Fruit fly (Drosophila melanogaster) whole organism, wandering third instar larva: ENCODE measurements around the gene CG33710.

Experiments used
- Abd-B ChIP-seq: fragments of >200 bp; optimal IDR thresholded peaks from 2 replicates; lab custom pipeline; 2017; ENCODE audit warnings: missing biosample characterization, missing genetic modification characterization
- CG32264 ChIP-seq: fragments of 200-800 bp; sonication (Bioruptor generic); optimal IDR thresholded peaks from 2 replicates; lab custom pipeline; 2016; ENCODE audit warnings: missing biosample characterization, missing genetic modification characterization
- CG9705 ChIP-seq: fragments of 200-800 bp; sonication (Bioruptor generic); optimal IDR thresholded peaks from 2 replicates; lab custom pipeline; 2018; ENCODE audit warnings: missing biosample characterization, mild to moderate bottlenecking, missing genetic modification characterization
- CrebA ChIP-seq: fragments of 200-800 bp; sonication (Bioruptor generic); optimal IDR thresholded peaks from 2 replicates; lab custom pipeline; 2016; ENCODE audit warnings: missing biosample characterization, mild to moderate bottlenecking, missing genetic modification characterization, borderline replicate concordance
- Dfd ChIP-seq: fragments of >200 bp; optimal IDR thresholded peaks from 2 replicates; lab custom pipeline; 2017; ENCODE audit warnings: missing biosample characterization, missing genetic modification characterization
- Dif ChIP-seq: fragments of 200-275, 200-300 bp; sonication (Bioruptor generic); optimal IDR thresholded peaks from 2 replicates; lab custom pipeline; 2018; ENCODE audit warnings: missing biosample characterization, missing genetic modification characterization; ENCODE audit not compliant: partially characterized antibody
- GATAd ChIP-seq: sonication (Bioruptor generic); optimal IDR thresholded peaks from 2 replicates; lab custom pipeline; 2016; ENCODE audit warnings: missing biosample characterization, missing genetic modification characterization
- HLH106 ChIP-seq: fragments of 200-800 bp; optimal IDR thresholded peaks from 3 replicates; lab custom pipeline; 2019; ENCODE audit warnings: missing biosample characterization, mild to moderate bottlenecking, missing genetic modification characterization, moderate library complexity
- Hnf4 ChIP-seq: fragments of 200-800 bp; sonication (Bioruptor generic); optimal IDR thresholded peaks from 2 replicates; lab custom pipeline; 2016; ENCODE audit warnings: missing biosample characterization, mild to moderate bottlenecking, missing genetic modification characterization
- Hr78 ChIP-seq: fragments of >200 bp; optimal IDR thresholded peaks from 2 replicates; lab custom pipeline; 2017; ENCODE audit warnings: missing biosample characterization, missing genetic modification characterization
- Hr83 ChIP-seq: fragments of 200-300 bp; sonication (Bioruptor generic); optimal IDR thresholded peaks from 2 replicates; lab custom pipeline; 2016; ENCODE audit warnings: missing biosample characterization, mild to moderate bottlenecking, missing genetic modification characterization, moderate library complexity; ENCODE audit not compliant: poor library complexity, severe bottlenecking
- Jra ChIP-seq: sonication (Bioruptor generic); optimal IDR thresholded peaks from 2 replicates; lab custom pipeline; 2016; ENCODE audit warnings: missing biosample characterization, missing genetic modification characterization
- Mio ChIP-seq: sonication (Bioruptor generic); optimal IDR thresholded peaks from 2 replicates; lab custom pipeline; 2016; ENCODE audit warnings: missing biosample characterization, missing genetic modification characterization
- Myc ChIP-seq: fragments of >200 bp; optimal IDR thresholded peaks from 2 replicates; lab custom pipeline; 2017
- N ChIP-seq: fragments of >200 bp; optimal IDR thresholded peaks from 2 replicates; lab custom pipeline; 2018; ENCODE audit warnings: missing biosample characterization, missing external identifiers, missing genetic modification characterization
- OdsH ChIP-seq: fragments of 200-800 bp; sonication (Bioruptor generic); optimal IDR thresholded peaks from 2 replicates; lab custom pipeline; 2016; ENCODE audit warnings: missing biosample characterization, mild to moderate bottlenecking, missing genetic modification characterization
- Rel ChIP-seq, 2 experiments: fragments of 200-800 bp; sonication (Bioruptor generic) in 1 of 2; optimal IDR thresholded peaks; 2 replicates in 1 of 2; 3 replicates in 1 of 2; lab custom pipeline; 2016 to 2019; ENCODE audit warnings: mild to moderate bottlenecking in 2 of 2, missing biosample characterization in 2 of 2, missing genetic modification characterization in 2 of 2, moderate library complexity in 1 of 2
- Sp1 ChIP-seq: fragments of 200-800 bp; sonication (Bioruptor generic); optimal IDR thresholded peaks from 3 replicates; lab custom pipeline; 2019; ENCODE audit warnings: missing biosample characterization, mild to moderate bottlenecking, missing genetic modification characterization, moderate library complexity
- Vsx2 ChIP-seq: fragments of 200-300, 225-300 bp; sonication (Bioruptor generic); optimal IDR thresholded peaks from 2 replicates; lab custom pipeline; 2018; ENCODE audit warnings: missing biosample characterization, missing genetic modification characterization; ENCODE audit not compliant: partially characterized antibody
- br ChIP-seq: fragments of 200-800 bp; sonication (Bioruptor generic); optimal IDR thresholded peaks from 2 replicates; lab custom pipeline; 2016; ENCODE audit warnings: missing biosample characterization, missing genetic modification characterization
- brk ChIP-seq: fragments of 200-800 bp; sonication (Bioruptor generic); optimal IDR thresholded peaks from 2 replicates; lab custom pipeline; 2016; ENCODE audit warnings: missing biosample characterization, mild to moderate bottlenecking, missing genetic modification characterization
- dl ChIP-seq, 2 experiments: fragments of 175-275, 200-275 bp in 1 of 2; fragments of 200-275 bp in 1 of 2; sonication (Bioruptor generic); optimal IDR thresholded peaks; lab custom pipeline; 2018; ENCODE audit warnings: mild to moderate bottlenecking in 2 of 2, missing biosample characterization in 2 of 2, missing genetic modification characterization in 2 of 2, moderate library complexity in 2 of 2; ENCODE audit not compliant: partially characterized antibody in 2 of 2, insufficient read depth in 1 of 2
- dmrt93B ChIP-seq: fragments of 200-800 bp; sonication (Bioruptor generic); optimal IDR thresholded peaks from 2 replicates; lab custom pipeline; 2018; ENCODE audit warnings: missing biosample characterization, mild to moderate bottlenecking, missing genetic modification characterization
- dsf ChIP-seq: sonication (Bioruptor generic); optimal IDR thresholded peaks from 2 replicates; lab custom pipeline; 2016; ENCODE audit warnings: missing biosample characterization, missing genetic modification characterization, borderline replicate concordance
- ey ChIP-seq: fragments of 200-800 bp; sonication (Bioruptor generic); optimal IDR thresholded peaks from 2 replicates; lab custom pipeline; 2016; ENCODE audit warnings: missing biosample characterization, missing genetic modification characterization
- foxo ChIP-seq, 2 experiments: fragments of 200-800 bp; sonication (Bioruptor generic); optimal IDR thresholded peaks; 2 replicates in 1 of 2; 3 replicates in 1 of 2; lab custom pipeline; 2016 to 2017; ENCODE audit warnings: missing biosample characterization in 2 of 2, missing genetic modification characterization in 2 of 2
- fru ChIP-seq: fragments of 200-800 bp; sonication (Bioruptor generic); optimal IDR thresholded peaks from 3 replicates; lab custom pipeline; 2016; ENCODE audit warnings: missing biosample characterization, mild to moderate bottlenecking, missing genetic modification characterization
- h ChIP-seq: fragments of 200-800 bp; sonication (Bioruptor generic); optimal IDR thresholded peaks from 3 replicates; lab custom pipeline; 2016; ENCODE audit warnings: missing biosample characterization, mild to moderate bottlenecking, missing genetic modification characterization
- jim ChIP-seq: fragments of 175-275, 200-325 bp; sonication (Bioruptor generic); optimal IDR thresholded peaks from 2 replicates; lab custom pipeline; 2016; ENCODE audit warnings: missing biosample characterization, mild to moderate bottlenecking, missing genetic modification characterization
- lola ChIP-seq: fragments of >200 bp; optimal IDR thresholded peaks from 2 replicates; lab custom pipeline; 2017; ENCODE audit warnings: missing biosample characterization, missing genetic modification characterization
- pan ChIP-seq: fragments of >200 bp; optimal IDR thresholded peaks from 2 replicates; lab custom pipeline; 2017
- psq ChIP-seq: fragments of 200-800 bp; sonication (Bioruptor generic); optimal IDR thresholded peaks from 3 replicates; lab custom pipeline; 2017; ENCODE audit warnings: missing biosample characterization, mild to moderate bottlenecking, missing genetic modification characterization, moderate library complexity
- rgr ChIP-seq: fragments of 200-800 bp; sonication (Bioruptor generic); optimal IDR thresholded peaks from 3 replicates; lab custom pipeline; 2016; ENCODE audit warnings: missing biosample characterization, mild to moderate bottlenecking, missing genetic modification characterization
- sage ChIP-seq: fragments of 200-800 bp; sonication (Bioruptor generic); optimal IDR thresholded peaks from 2 replicates; lab custom pipeline; 2016; ENCODE audit warnings: missing biosample characterization, mild to moderate bottlenecking, missing genetic modification characterization
- sv ChIP-seq: fragments of 200-800 bp; sonication (Bioruptor generic); optimal IDR thresholded peaks from 3 replicates; lab custom pipeline; 2016; ENCODE audit warnings: missing biosample characterization, missing genetic modification characterization
- tai ChIP-seq: sonication (Bioruptor generic); optimal IDR thresholded peaks from 2 replicates; lab custom pipeline; 2016; ENCODE audit warnings: missing biosample characterization, missing genetic modification characterization
- usp ChIP-seq: fragments of >200 bp; optimal IDR thresholded peaks from 2 replicates; lab custom pipeline; 2017; ENCODE audit warnings: missing biosample characterization, missing genetic modification characterization
- woc ChIP-seq: sonication (Bioruptor generic); optimal IDR thresholded peaks from 2 replicates; lab custom pipeline; 2016; ENCODE audit warnings: missing biosample characterization, mild to moderate bottlenecking, missing genetic modification characterization

The CG33710 gene

DNA sequence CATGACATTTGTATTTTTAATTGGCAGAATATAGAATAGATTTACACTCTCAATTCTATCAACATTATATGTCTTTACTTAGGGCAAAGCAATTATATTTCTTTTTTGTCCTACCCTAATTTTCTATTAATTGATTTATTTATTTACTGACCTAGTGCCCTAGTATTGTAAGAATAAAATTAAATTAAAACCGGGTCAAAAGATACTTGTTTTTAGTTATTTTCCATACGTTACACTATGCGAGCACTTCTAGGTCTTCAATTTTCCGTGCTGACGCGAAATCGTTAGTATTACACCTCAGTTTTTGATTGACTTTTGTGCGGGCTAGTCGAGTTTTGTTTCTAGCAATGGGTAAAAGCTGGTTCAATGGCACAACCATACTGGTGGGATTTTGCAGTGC is 21.2 kb downstream of the CG33710 start, which contains the start of gene CG46462:
TSS of gene CG46462 (plus strand) at position 301 of the 400 bp plus-strand sequence.
- TF ChIP-seq CG32264 (GFP tag; lab: Kevin White, UChicago) (no peak), CrebA (GFP tag; lab: Kevin White, UChicago) (no peak), GATAd (no peak), lola (no peak), dmrt93B (GFP tag; lab: Kevin White, UChicago) (no peak), Hr78 (no peak), dsf (GFP tag; lab: Kevin White, UChicago) (no peak), woc (GFP tag; lab: Kevin White, UChicago) (no peak), Hnf4 (no peak), Dif (no peak), N (GFP tag; lab: Kevin White, UChicago) (no peak), Sp1 (no peak), fru (GFP tag; lab: Kevin White, UChicago) (no peak)

DNA sequence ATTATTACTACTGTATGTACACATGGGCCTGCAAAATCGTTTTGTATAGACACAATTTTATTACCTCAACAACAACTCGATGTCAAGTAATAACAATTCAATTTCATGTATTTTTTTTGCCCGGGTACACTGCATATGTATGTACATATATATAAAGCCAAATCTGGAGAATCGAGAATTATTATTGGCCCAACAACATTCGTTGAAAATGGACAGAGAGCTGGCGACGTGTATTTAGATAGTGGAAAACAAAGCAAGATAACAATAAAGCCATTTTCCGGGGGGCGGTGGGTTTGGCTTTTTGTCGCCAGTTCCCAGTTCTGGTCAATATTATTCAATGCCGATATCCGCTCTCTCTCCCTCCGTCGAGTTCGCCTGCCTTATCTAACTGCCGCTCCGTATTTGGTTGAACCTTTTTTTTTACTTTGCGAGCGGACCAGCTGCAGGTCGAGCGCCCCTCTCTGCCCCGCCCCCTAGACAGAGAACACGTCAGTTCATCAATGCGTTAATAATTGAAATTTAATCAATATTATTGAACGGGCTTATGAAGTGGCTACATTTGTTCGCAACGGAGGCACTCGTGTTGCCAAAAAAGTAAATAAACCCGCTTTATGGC is 22.8 kb downstream of the CG33710 start:
- peak; percentile 46 for TF ChIP-seq fru (GFP tag; lab: Kevin White, UChicago)
- no peak for TF ChIP-seq usp (GFP tag; lab: Kevin White, UChicago)
- peak; percentile 50 for TF ChIP-seq h
- TF ChIP-seq ey (GFP tag; lab: Kevin White, UChicago) = no peak
- peak; percentile 95 for TF ChIP-seq jim (GFP tag; lab: Kevin White, UChicago)
- peak; percentile 31 for TF ChIP-seq Dif
- TF ChIP-seq foxo (GFP tag; optimal IDR thresholded peaks at IDR 0.05; lab: Kevin White, UChicago) = peak in 1 of 2 experiments; percentile 0
- no peak for TF ChIP-seq Rel (GFP tag; optimal IDR thresholded peaks at IDR 0.05; lab: Kevin White, UChicago)
- no peak for TF ChIP-seq Rel (tag; optimal IDR thresholded peaks at IDR 0.05; lab: Kevin White, UChicago)

DNA sequence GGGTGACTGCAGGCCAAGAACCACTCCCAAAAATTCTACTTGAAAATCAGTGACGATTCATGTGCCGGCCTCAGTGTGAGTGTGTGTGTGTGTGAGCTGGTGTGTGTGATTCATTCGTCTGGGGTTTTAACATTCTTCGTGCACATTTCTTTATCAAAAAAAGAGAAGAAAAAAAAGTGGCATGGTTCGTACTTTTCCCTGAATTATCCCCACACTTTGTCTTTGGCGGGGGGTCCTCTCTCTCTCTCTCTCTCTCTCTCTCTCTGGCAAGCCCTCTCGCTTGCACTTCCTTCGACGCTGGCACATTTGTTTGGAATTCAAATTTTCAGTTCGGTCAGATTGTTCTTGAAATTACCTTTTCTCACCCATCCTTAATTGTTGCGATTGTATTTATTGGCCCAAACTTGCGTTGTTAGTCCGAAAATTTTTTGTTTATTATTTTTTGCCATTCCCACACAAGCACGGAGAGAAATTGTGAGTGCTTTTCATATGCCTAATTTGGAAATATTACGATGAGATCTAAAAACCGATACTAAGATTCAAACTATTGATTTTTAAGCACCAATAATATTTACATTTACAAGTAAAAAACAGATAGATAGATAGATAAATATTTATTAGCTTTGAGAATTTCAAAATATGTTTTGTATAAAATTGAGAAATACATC is 23.4 kb downstream of the CG33710 start:
- no peak for TF ChIP-seq CrebA (GFP tag; lab: Kevin White, UChicago)
- TF ChIP-seq fru (GFP tag; lab: Kevin White, UChicago) = peak; percentile 7
- TF ChIP-seq Hr78 = no peak
- TF ChIP-seq br (GFP tag; lab: Kevin White, UChicago) = no peak
- TF ChIP-seq sv = no peak
- TF ChIP-seq Mio = no peak
- no peak for TF ChIP-seq Hnf4
- TF ChIP-seq rgr (GFP tag; lab: Kevin White, UChicago) = peak; percentile 35
- TF ChIP-seq CG9705 (GFP tag; lab: Kevin White, UChicago) = no peak
- peak; percentile 10 for TF ChIP-seq ey (GFP tag; lab: Kevin White, UChicago)
- TF ChIP-seq psq (GFP tag; lab: Kevin White, UChicago) = peak; percentile 23
- peak; percentile 39 for TF ChIP-seq h
- no peak for TF ChIP-seq tai
- peak; percentile 18 for TF ChIP-seq Dfd (GFP tag; lab: Kevin White, UChicago)
- no peak for TF ChIP-seq N (GFP tag; lab: Kevin White, UChicago)
- TF ChIP-seq lola = no peak
- no peak for TF ChIP-seq Jra (GFP tag; lab: Kevin White, UChicago)
- no peak for TF ChIP-seq dmrt93B (GFP tag; lab: Kevin White, UChicago)
- TF ChIP-seq Dif = peak; percentile 47
- no peak for TF ChIP-seq Sp1
- TF ChIP-seq Vsx2 = no peak
- no peak for TF ChIP-seq Abd-B (GFP tag; lab: Kevin White, UChicago)
- no peak for TF ChIP-seq Rel (GFP tag; optimal IDR thresholded peaks at IDR 0.05; lab: Kevin White, UChicago)
- peak; percentile 84 for TF ChIP-seq Rel (tag; optimal IDR thresholded peaks at IDR 0.05; lab: Kevin White, UChicago)
- TF ChIP-seq foxo (GFP tag; optimal IDR thresholded peaks at IDR 0.05; lab: Kevin White, UChicago) = peak in 1 of 2 experiments; percentile 45
- no peak for TF ChIP-seq dl (GFP tag; optimal IDR thresholded peaks at IDR 0.05; lab: Kevin White, UChicago; ENCODE audit: insufficient read depth in 1 of 2, partially characterized antibody in 2 of 2)
- peak; percentile 20 for TF ChIP-seq OdsH
- TF ChIP-seq HLH106 (tag; lab: Kevin White, UChicago) = peak; percentile 35
- no peak for TF ChIP-seq brk
- TF ChIP-seq CG32264 (GFP tag; lab: Kevin White, UChicago) = no peak
- TF ChIP-seq GATAd = no peak
- peak; percentile 42 for TF ChIP-seq woc (GFP tag; lab: Kevin White, UChicago)
- TF ChIP-seq usp (GFP tag; lab: Kevin White, UChicago) = no peak
- no peak for TF ChIP-seq Hr83 (GFP tag; lab: Kevin White, UChicago)
- peak; percentile 20 for TF ChIP-seq jim (GFP tag; lab: Kevin White, UChicago)
- no peak for TF ChIP-seq sage
- no peak for TF ChIP-seq pan
- no peak for TF ChIP-seq Myc
- no peak for TF ChIP-seq dsf (GFP tag; lab: Kevin White, UChicago)
- TF ChIP-seq, all 38 proteins: peak for 13
